Worm (Caenorhabditis elegans) whole organism, mixed stage, embryonic: ENCODE data around the gene C37H5.5.

Source experiments
- elt-3 ChIP-seq: fragments of 150-350 bp; optimal IDR thresholded peaks from 2 replicates; lab custom pipeline; 2014; ENCODE audit warnings: missing biosample characterization, missing genetic modification characterization
- mab-5 ChIP-seq: fragments of 150-350 bp; optimal IDR thresholded peaks from 2 replicates; lab custom pipeline; 2014; ENCODE audit warnings: missing biosample characterization, missing genetic modification characterization
- nhr-237 ChIP-seq: fragments of 150-350 bp; optimal IDR thresholded peaks from 2 replicates; lab custom pipeline; 2014; ENCODE audit warnings: missing biosample characterization, missing genetic modification characterization
- pha-4 ChIP-seq: fragments of 150-350 bp; optimal IDR thresholded peaks from 2 replicates; lab custom pipeline; 2018; ENCODE audit warnings: missing biosample characterization, missing genetic modification reagents, missing genetic modification characterization

ce11 chrV:4790368-4790767 is 36.8 kb upstream of the C37H5.5 start, which contains the start of gene R02F11.12:
- no peak for TF ChIP-seq pha-4 (tag; lab: Kevin White, UChicago)
- no peak for TF ChIP-seq nhr-237 (tag; lab: Kevin White, UChicago)
- TF ChIP-seq elt-3 (tag; lab: Kevin White, UChicago) = no peak
- no peak for TF ChIP-seq mab-5
